Worm (Caenorhabditis elegans) whole organism, L4 larva: ENCODE data around the gene F16G10.7.

Experiments
- F26F4.8 ChIP-seq: fragments of 200-800 bp; sonication (Bioruptor generic); conservative IDR thresholded peaks from 2 replicates; pipeline ENCODE4 v1.3.6; 2022; ENCODE audit warnings: missing genetic modification characterization, missing compliant biosample characterization
- F49E8.2 ChIP-seq: sonication (generic microtip); optimal IDR thresholded peaks from 2 replicates; lab custom pipeline; 2016; ENCODE audit warnings: missing compliant biosample characterization, mild to moderate bottlenecking, missing genetic modification characterization, borderline replicate concordance
- T20F7.1 ChIP-seq: fragments of 200-800 bp; sonication (Bioruptor generic); optimal IDR thresholded peaks from 2 replicates; lab custom pipeline; 2018; ENCODE audit warnings: mild to moderate bottlenecking, missing genetic modification characterization, missing compliant biosample characterization
- T26A8.4 ChIP-seq: fragments of 200-800 bp; sonication (Bioruptor generic); IDR thresholded peaks from 2 replicates; pipeline ENCODE4 v1.3.6; 2022; ENCODE audit warnings: missing genetic modification characterization, missing compliant biosample characterization
- Y5F2A.4 ChIP-seq: fragments of 200-800 bp; sonication (Bioruptor generic); optimal IDR thresholded peaks from 2 replicates; lab custom pipeline; 2018; ENCODE audit warnings: mild to moderate bottlenecking, missing genetic modification characterization, missing compliant biosample characterization
- aha-1 ChIP-seq: fragments of 150-350 bp; peaks from one replicate; lab custom pipeline; 2014; ENCODE audit warnings: missing biosample characterization, missing genetic modification characterization
- ceh-62 ChIP-seq: sonication (generic microtip); optimal IDR thresholded peaks from 2 replicates; lab custom pipeline; 2017; ENCODE audit warnings: missing biosample characterization, missing genetic modification characterization
- cey-2 ChIP-seq: sonication (generic microtip); optimal IDR thresholded peaks from 3 replicates; lab custom pipeline; 2017; ENCODE audit warnings: missing genetic modification characterization, mild to moderate bottlenecking, missing compliant biosample characterization, antibody characterized with exemption, borderline replicate concordance; ENCODE audit not compliant: insufficient read depth
- daf-12 ChIP-seq: fragments of 150-350 bp; optimal IDR thresholded peaks from 2 replicates; lab custom pipeline; 2014; ENCODE audit warnings: missing biosample characterization, missing genetic modification reagents, missing genetic modification characterization
- dmd-6 ChIP-seq: fragments of 200-800 bp; sonication (Bioruptor generic); IDR thresholded peaks from 2 replicates; pipeline ENCODE4 v1.3.6; 2022; ENCODE audit warnings: missing genetic modification reagents, missing genetic modification characterization, missing compliant biosample characterization
- dmd-8 ChIP-seq: fragments of 200-800 bp; sonication (Bioruptor generic); IDR thresholded peaks from 2 replicates; pipeline ENCODE4 v1.3.6; 2022; ENCODE audit warnings: missing genetic modification characterization, missing compliant biosample characterization
- egl-43 ChIP-seq: fragments of 200-800 bp; sonication (Bioruptor generic); IDR thresholded peaks from 2 replicates; pipeline ENCODE4 v1.3.6; 2022; ENCODE audit warnings: missing genetic modification reagents, missing genetic modification characterization, missing compliant biosample characterization
- fos-1 ChIP-seq: fragments of 150-350 bp; optimal IDR thresholded peaks from 2 replicates; lab custom pipeline; 2014; ENCODE audit warnings: missing biosample characterization, missing genetic modification characterization
- hlh-11 ChIP-seq: fragments of 200-800 bp; sonication (Bioruptor generic); optimal IDR thresholded peaks from 2 replicates; lab custom pipeline; 2018; ENCODE audit warnings: mild to moderate bottlenecking, missing genetic modification characterization, missing compliant biosample characterization
- lim-7 ChIP-seq: fragments of 200-800 bp; sonication (Bioruptor generic); IDR thresholded peaks from 2 replicates; pipeline ENCODE4 v1.3.6; 2022; ENCODE audit warnings: missing genetic modification characterization, missing compliant biosample characterization
- lin-13 ChIP-seq: fragments of 150-350 bp; optimal IDR thresholded peaks from 2 replicates; lab custom pipeline; 2014; ENCODE audit warnings: missing biosample characterization, missing genetic modification reagents, missing genetic modification characterization
- lin-39 ChIP-seq: fragments of 150-350 bp; optimal IDR thresholded peaks from 2 replicates; lab custom pipeline; 2014; ENCODE audit warnings: missing biosample characterization, missing genetic modification reagents, missing genetic modification characterization
- madf-5 ChIP-seq, 2 experiments: fragments of 200-800 bp; sonication (Bioruptor generic); IDR thresholded peaks; 2 replicates each; pipeline ENCODE4 v1.3.6; 2022; ENCODE audit warnings: missing compliant biosample characterization in 2 of 2, missing genetic modification characterization in 2 of 2
- madf-9 ChIP-seq: fragments of 200-800 bp; sonication (Bioruptor generic); conservative IDR thresholded peaks from 2 replicates; pipeline ENCODE4 v1.3.6; 2022; ENCODE audit warnings: missing genetic modification reagents, missing genetic modification characterization, missing compliant biosample characterization
- mes-2 ChIP-seq: sonication (generic microtip); optimal IDR thresholded peaks from 2 replicates; lab custom pipeline; 2016; ENCODE audit warnings: missing genotype, mild to moderate bottlenecking, missing genetic modification characterization, missing compliant biosample characterization; ENCODE audit not compliant: poor library complexity, severe bottlenecking
- mxl-2 ChIP-seq: fragments of 200-800 bp; sonication (Bioruptor generic); conservative IDR thresholded peaks from 2 replicates; pipeline ENCODE4 v1.3.6; 2022; ENCODE audit warnings: missing genetic modification reagents, missing genetic modification characterization, missing compliant biosample characterization
- mxl-3 ChIP-seq: fragments of 200-800 bp; sonication (Bioruptor generic); optimal IDR thresholded peaks from 2 replicates; lab custom pipeline; 2018; ENCODE audit warnings: mild to moderate bottlenecking, missing genetic modification characterization, missing compliant biosample characterization
- nhr-28 ChIP-seq: fragments of 150-350 bp; optimal IDR thresholded peaks from 2 replicates; lab custom pipeline; 2014; ENCODE audit warnings: missing biosample characterization, missing genetic modification characterization
- nhr-6 ChIP-seq: fragments of 150-350 bp; optimal IDR thresholded peaks from 2 replicates; lab custom pipeline; 2014; ENCODE audit warnings: missing biosample characterization, missing genetic modification characterization
- nhr-77 ChIP-seq: fragments of 150-350 bp; optimal IDR thresholded peaks from 2 replicates; lab custom pipeline; 2014; ENCODE audit warnings: missing biosample characterization, missing genetic modification characterization
- sdz-12 ChIP-seq: fragments of 200-800 bp; sonication (Bioruptor generic); optimal IDR thresholded peaks from 2 replicates; lab custom pipeline; 2018; ENCODE audit warnings: mild to moderate bottlenecking, missing genetic modification characterization, missing compliant biosample characterization
- set-16 ChIP-seq: fragments of 200-800 bp; sonication (Bioruptor generic); IDR thresholded peaks from 2 replicates; pipeline ENCODE4 v1.3.6; 2022; ENCODE audit warnings: missing genetic modification reagents, missing genetic modification characterization, missing compliant biosample characterization
- tag-97 ChIP-seq: fragments of 200-800 bp; sonication (Bioruptor generic); IDR thresholded peaks from 2 replicates; pipeline ENCODE4 v1.3.6; 2022; ENCODE audit warnings: missing genetic modification characterization, missing compliant biosample characterization
- unc-39 ChIP-seq: sonication (generic microtip); optimal IDR thresholded peaks from 2 replicates; lab custom pipeline; 2017; ENCODE audit warnings: missing biosample characterization, missing genetic modification characterization
- unc-62 ChIP-seq, 3 experiments: fragments of 150-350 bp in 1 of 3; sonication (generic microtip); optimal IDR thresholded peaks in 2 of 3; peaks in 1 of 3; 1 replicate in 1 of 3; 2 replicates in 2 of 3; lab custom pipeline; 2014 to 2017; ENCODE audit warnings: missing biosample characterization in 3 of 3, missing genetic modification characterization in 3 of 3, missing genetic modification reagents in 3 of 3, missing genotype in 1 of 3
- vab-7 ChIP-seq: fragments of 200-800 bp; sonication (Bioruptor generic); IDR thresholded peaks from 2 replicates; pipeline ENCODE4 v1.3.6; 2022; ENCODE audit warnings: missing genetic modification reagents, missing genetic modification characterization, missing compliant biosample characterization
- zfp-3 ChIP-seq: fragments of 200-800 bp; sonication (Bioruptor generic); conservative IDR thresholded peaks from 2 replicates; pipeline ENCODE4 v1.3.6; 2022; ENCODE audit warnings: missing genetic modification reagents, missing genetic modification characterization, missing compliant biosample characterization
- zip-11 ChIP-seq: fragments of 200-800 bp; sonication (Bioruptor generic); IDR thresholded peaks from 2 replicates; pipeline ENCODE4 v1.3.6; 2022; ENCODE audit warnings: missing genetic modification characterization, missing compliant biosample characterization

F16G10.7 gene

DNA sequence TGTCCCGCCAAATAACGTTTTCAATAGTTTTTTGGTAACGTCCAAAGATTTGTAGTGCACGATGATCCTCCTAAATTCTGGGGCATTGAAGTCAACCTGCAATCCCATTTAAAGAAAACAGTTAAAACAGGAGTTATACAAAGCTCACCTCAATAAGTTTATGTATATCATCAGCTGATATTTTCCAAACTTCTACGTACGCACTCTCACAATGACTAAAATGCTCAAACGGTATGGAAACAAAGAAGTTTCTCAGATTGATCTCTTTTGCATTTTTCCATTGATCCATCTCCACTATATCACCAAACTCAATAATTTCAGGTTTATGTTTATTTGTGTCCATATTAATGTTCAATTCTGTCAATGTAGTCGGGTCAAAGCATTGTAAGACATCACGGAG, 31.5 kb upstream of the F16G10.7 start:
- no peak for TF ChIP-seq madf-5 (GFP tag; IDR thresholded peaks at IDR 0.05; lab: Robert Waterston, UW)
- TF ChIP-seq ceh-62 (tag; lab: Kevin White, UChicago): no peak
- no peak for TF ChIP-seq dmd-6 (GFP tag; lab: Robert Waterston, UW)
- no peak for TF ChIP-seq mxl-2 (GFP tag; lab: Robert Waterston, UW)
- TF ChIP-seq F49E8.2 (tag; lab: Kevin White, UChicago): no peak
- TF ChIP-seq sdz-12: no peak
- TF ChIP-seq unc-62 (GFP tag; optimal IDR thresholded peaks at IDR 0.05 in 1 of 2; lab: Kevin White, UChicago): peak in 1 of 2 experiments; percentile 51
- TF ChIP-seq unc-62 (tag; optimal IDR thresholded peaks at IDR 0.05; lab: Kevin White, UChicago): no peak
- TF ChIP-seq, all 104 proteins: peak for 1

- TF ChIP-seq unc-39 (tag; lab: Kevin White, UChicago): no peak
- TF ChIP-seq vab-7: no peak
- no peak for TF ChIP-seq F26F4.8 (GFP tag; lab: Robert Waterston, UW)
- TF ChIP-seq madf-5 (GFP tag; IDR thresholded peaks at IDR 0.05; lab: Robert Waterston, UW): 0 out of 4 replicates have a peak, but pooled peaks of 1 of the 2 experiments have one; percentile 22
- peak; percentile 82 for TF ChIP-seq aha-1 (tag; lab: Kevin White, UChicago)
- no peak for TF ChIP-seq F49E8.2 (tag; lab: Kevin White, UChicago)
- no peak for TF ChIP-seq T20F7.1
- no peak for TF ChIP-seq mxl-3 (GFP tag; lab: Kevin White, UChicago)
- TF ChIP-seq dmd-8: no peak
- TF ChIP-seq madf-9 (GFP tag; lab: Robert Waterston, UW): no peak
- no peak for TF ChIP-seq lim-7
- TF ChIP-seq daf-12: no peak
- no peak for TF ChIP-seq lin-13 (GFP tag; lab: Kevin White, UChicago)
- TF ChIP-seq nhr-6 (tag; lab: Kevin White, UChicago): no peak
- peak; percentile 56; the same call in 1 of the 2 replicates for TF ChIP-seq set-16
These were observed 31.0 kb upstream of the F16G10.7 start for ce11 chrII:2411093-2411492.

DNA sequence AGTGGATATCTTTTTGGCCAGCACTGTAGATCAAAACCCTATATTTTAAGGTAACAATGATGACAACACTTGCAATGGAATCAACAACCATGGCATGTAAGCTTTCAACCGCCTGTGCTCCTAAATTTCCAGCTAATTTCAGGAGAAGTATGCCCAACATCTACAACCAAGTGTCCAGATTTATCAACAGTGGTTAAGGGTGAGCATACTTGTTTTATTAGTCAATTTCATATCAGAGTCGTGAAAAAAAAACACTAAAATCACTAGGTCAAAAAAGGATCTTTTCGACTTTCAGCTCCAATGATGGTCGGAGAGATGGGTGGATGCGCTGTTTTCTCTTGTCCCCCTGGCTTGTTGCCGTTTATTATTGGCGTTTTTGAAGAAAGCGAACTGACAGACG, 23.9 kb upstream of the F16G10.7 start, which contains the start of gene F16G10.1:
F16G10.1 (plus strand) TSS at position 301 of the 400 bp plus-strand sequence.
- TF ChIP-seq unc-62 (GFP tag; optimal IDR thresholded peaks at IDR 0.05 in 1 of 2; lab: Kevin White, UChicago) (peak in 1 of 2 experiments; percentile 52), unc-62 (tag; optimal IDR thresholded peaks at IDR 0.05; lab: Kevin White, UChicago) (no peak), cey-2 (tag; lab: Kevin White, UChicago) (no peak)

ce11 chrII:2399810-2400209, 19.7 kb upstream of the F16G10.7 start:
- no peak for TF ChIP-seq hlh-11 (tag; lab: Kevin White, UChicago)
- TF ChIP-seq nhr-28 (tag; lab: Kevin White, UChicago): peak; percentile 95
- TF ChIP-seq T26A8.4 (GFP tag; lab: Robert Waterston, UW): no peak
- TF ChIP-seq mes-2: no peak
- TF ChIP-seq set-16: no peak
- TF ChIP-seq lin-39 (tag; lab: Kevin White, UChicago): no peak
- TF ChIP-seq zfp-3 (GFP tag; lab: Robert Waterston, UW): no peak
- no peak for TF ChIP-seq nhr-77 (tag; lab: Kevin White, UChicago)
- TF ChIP-seq aha-1 (tag; lab: Kevin White, UChicago): peak; percentile 43

DNA sequence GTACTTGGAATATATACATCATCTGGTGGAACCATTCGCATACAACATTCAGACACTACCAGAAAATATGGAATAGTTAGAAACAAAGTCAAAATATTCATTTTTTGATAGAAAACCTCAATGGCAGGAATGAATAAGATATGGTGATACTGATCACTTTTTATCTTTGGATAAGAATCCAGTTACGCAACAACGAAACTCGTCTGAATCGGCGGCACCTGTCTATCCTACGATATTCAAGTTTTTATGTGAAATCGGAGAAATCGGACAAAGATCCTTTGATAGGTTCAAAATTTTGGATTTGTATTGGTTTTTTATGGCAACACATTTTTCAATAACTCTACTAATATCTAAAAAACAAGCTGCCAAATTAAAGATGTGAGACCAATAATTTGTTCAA, 18.8 kb upstream of the F16G10.7 start, which contains the start of gene F16G10.14:
F16G10.14 (minus strand) TSS at position 101 of the 400 bp plus-strand sequence.
- TF ChIP-seq tag-97 (GFP tag; lab: Robert Waterston, UW) (no peak), fos-1 (tag; lab: Kevin White, UChicago) (no peak), lim-7 (no peak), zfp-3 (GFP tag; lab: Robert Waterston, UW) (no peak), egl-43 (GFP tag; lab: Robert Waterston, UW) (no peak), mxl-3 (GFP tag; lab: Kevin White, UChicago) (no peak), hlh-11 (tag; lab: Kevin White, UChicago) (no peak), zip-11 (GFP tag; lab: Robert Waterston, UW) (no peak), Y5F2A.4 (GFP tag; lab: Kevin White, UChicago) (no peak)
- TF ChIP-seq, all 104 proteins: peak for 0
